Worm (Caenorhabditis elegans) whole organism, L1 larva: ENCODE results near the gene str-204.

ENCODE experiments used
- blmp-1 ChIP-seq: fragments of 150-350 bp; optimal IDR thresholded peaks from 2 replicates; lab custom pipeline; 2014; ENCODE audit warnings: missing biosample characterization, missing genetic modification characterization
- fkh-10 ChIP-seq: sonication (generic microtip); optimal IDR thresholded peaks from 2 replicates; lab custom pipeline; 2017; ENCODE audit warnings: missing biosample characterization, missing genetic modification reagents, missing genetic modification characterization
- fkh-4 ChIP-seq: sonication (generic microtip); optimal IDR thresholded peaks from 2 replicates; lab custom pipeline; 2016; ENCODE audit warnings: missing compliant biosample characterization, missing genetic modification characterization, borderline replicate concordance
- fkh-8 ChIP-seq: sonication (generic microtip); optimal IDR thresholded peaks from 2 replicates; lab custom pipeline; 2016; ENCODE audit warnings: mild to moderate bottlenecking, missing genetic modification characterization, missing compliant biosample characterization
- fos-1 ChIP-seq: fragments of 150-350 bp; optimal IDR thresholded peaks from 2 replicates; lab custom pipeline; 2014; ENCODE audit warnings: missing biosample characterization, missing genetic modification characterization
- lsy-2 ChIP-seq, 2 experiments: fragments of 150-350 bp; optimal IDR thresholded peaks; 2 replicates each; lab custom pipeline; 2014; ENCODE audit warnings: missing biosample characterization in 2 of 2, missing genetic modification characterization in 2 of 2
- mdl-1 ChIP-seq, 2 experiments: fragments of 150-350 bp; optimal IDR thresholded peaks; 2 replicates each; lab custom pipeline; 2014 to 2017; ENCODE audit warnings: missing biosample characterization in 2 of 2, missing genetic modification characterization in 2 of 2, inconsistent platforms in 1 of 2
- mep-1 ChIP-seq: fragments of 150-350 bp; optimal IDR thresholded peaks from 2 replicates; lab custom pipeline; 2014; ENCODE audit warnings: missing biosample characterization, missing genetic modification characterization
- nhr-11 ChIP-seq: fragments of 150-350 bp; optimal IDR thresholded peaks from 2 replicates; lab custom pipeline; 2014; ENCODE audit warnings: missing biosample characterization, missing genetic modification characterization
- nhr-237 ChIP-seq: fragments of 150-350 bp; optimal IDR thresholded peaks from 2 replicates; lab custom pipeline; 2014; ENCODE audit warnings: missing biosample characterization, missing genetic modification characterization
- rnt-1 ChIP-seq: sonication (generic microtip); optimal IDR thresholded peaks from 2 replicates; lab custom pipeline; 2016; ENCODE audit warnings: mild to moderate bottlenecking, missing genetic modification characterization, moderate library complexity, missing compliant biosample characterization
- skn-1 ChIP-seq: fragments of 150-350 bp; optimal IDR thresholded peaks from 2 replicates; lab custom pipeline; 2014; ENCODE audit warnings: missing biosample characterization, missing genetic modification characterization
- tbx-2 ChIP-seq: sonication (generic microtip); optimal IDR thresholded peaks from 2 replicates; lab custom pipeline; 2016; ENCODE audit warnings: missing genetic modification characterization, missing compliant biosample characterization

DNA sequence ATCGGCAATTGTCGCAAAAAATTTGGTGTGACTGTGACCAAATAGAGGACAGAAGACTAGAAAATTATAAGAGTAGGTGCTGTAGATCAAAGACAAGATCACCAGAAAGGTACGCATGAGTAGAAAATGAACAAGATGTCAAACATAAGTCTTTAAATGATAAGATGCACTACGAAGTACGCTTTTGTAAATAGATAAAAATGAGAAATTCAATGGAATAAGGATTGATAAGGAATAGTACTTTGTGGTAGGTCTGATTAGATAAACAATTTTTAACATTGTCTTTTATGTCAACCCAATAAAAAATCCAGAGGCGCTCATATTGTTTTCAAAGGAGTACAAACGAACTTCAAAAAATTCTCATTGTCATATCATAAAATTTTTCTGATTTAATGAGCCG is 8.9 kb upstream of the str-204 start, which contains the start of gene F10D2.8:
- TF ChIP-seq fkh-4, result no peak
- no peak for TF ChIP-seq fkh-8 (tag; lab: Kevin White, UChicago)
- TF ChIP-seq nhr-11, result no peak
- no peak for TF ChIP-seq rnt-1 (tag; lab: Kevin White, UChicago)
- no peak for TF ChIP-seq blmp-1 (tag; lab: Kevin White, UChicago)
- TF ChIP-seq mdl-1 (tag; optimal IDR thresholded peaks at IDR 0.05; lab: Kevin White, UChicago), result no peak
- no peak for TF ChIP-seq fkh-10
- TF ChIP-seq skn-1 (tag; lab: Kevin White, UChicago), result no peak
- TF ChIP-seq fos-1 (tag; lab: Kevin White, UChicago), result no peak
- TF ChIP-seq nhr-237, result no peak
- TF ChIP-seq mep-1 (tag; lab: Kevin White, UChicago), result no peak
- TF ChIP-seq tbx-2 (tag; lab: Kevin White, UChicago), result no peak
- TF ChIP-seq lsy-2 (tag; optimal IDR thresholded peaks at IDR 0.05; lab: Kevin White, UChicago), result no peak
